Fruit fly (Drosophila melanogaster): ENCODE results near the gene tna.

tna gene

DNA sequence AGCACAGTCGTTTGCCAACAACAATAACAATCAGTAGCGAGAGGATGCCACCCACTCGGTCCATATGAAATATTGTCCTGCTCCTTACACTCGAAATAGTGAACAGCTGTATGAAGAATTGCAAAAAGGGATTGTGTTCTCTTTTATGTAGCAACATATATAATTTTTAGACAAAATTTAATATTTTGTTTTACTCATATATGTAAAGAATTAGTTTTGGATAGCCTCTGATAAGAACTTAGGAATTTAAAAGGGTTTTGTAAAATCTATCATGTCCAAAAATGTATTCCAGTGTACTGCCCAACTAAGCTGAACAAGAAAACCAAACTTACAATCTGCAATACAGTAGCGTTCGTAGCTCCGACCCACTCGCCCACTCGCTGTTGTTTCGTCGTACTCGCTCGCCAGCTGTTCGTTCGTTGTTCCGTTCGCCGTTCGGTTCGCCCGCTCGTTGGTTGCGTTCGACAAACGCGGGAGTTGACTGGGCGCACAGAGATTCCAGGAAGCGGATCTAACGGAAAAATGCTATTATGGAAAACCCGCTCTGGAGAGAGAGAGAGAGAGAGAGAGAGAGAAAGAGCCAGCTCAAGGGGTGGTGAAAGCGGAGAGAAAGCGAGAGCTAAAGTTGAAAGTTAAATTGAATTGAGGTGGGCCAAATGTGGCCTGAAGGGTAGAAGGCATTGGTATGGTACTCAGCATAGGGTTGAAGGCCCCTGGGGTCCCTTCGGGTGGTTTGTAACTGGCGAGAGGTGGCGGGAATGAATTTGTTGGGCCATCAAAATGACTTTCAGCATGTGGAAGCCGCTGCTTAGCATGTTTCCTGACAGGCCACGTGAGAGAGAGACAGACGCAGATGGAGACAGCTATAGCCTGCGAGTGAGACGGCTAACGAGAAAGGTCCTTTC, 24.5 kb upstream of the tna start (continued):
- TF ChIP-seq CG17328 (GFP tag; IDR thresholded peaks at IDR 0.05) (peak; percentile 46; the same call in 1 of the 2 replicates), CG5245 (GFP tag; optimal IDR thresholded peaks at IDR 0.05) (no peak), Xbp1 (GFP tag; optimal IDR thresholded peaks at IDR 0.05) (peak; percentile 62), Dbx (GFP tag; IDR thresholded peaks at IDR 0.05) (peak; percentile 67), NC2α (GFP tag; optimal IDR thresholded peaks at IDR 0.05) (no peak), sima (GFP tag; optimal IDR thresholded peaks at IDR 0.05) (no peak), CG1603 (tag; optimal IDR thresholded peaks at IDR 0.05) (peak; percentile 29), amos (GFP tag; IDR thresholded peaks at IDR 0.05; ENCODE audit: partially characterized antibody) (no peak), sug (tag; optimal IDR thresholded peaks at IDR 0.05) (peak; percentile 45), CG10366 (GFP tag; IDR thresholded peaks at IDR 0.05) (peak; percentile 47; the same call in 1 of the 2 replicates), schlank (tag; optimal IDR thresholded peaks at IDR 0.05) (no peak), Mrtf (GFP tag; IDR thresholded peaks at IDR 0.05) (peak; percentile 60; the same call in 1 of the 3 replicates), slp2 (GFP tag; optimal IDR thresholded peaks at IDR 0.05) (no peak), nerfin-1 (tag; optimal IDR thresholded peaks at IDR 0.05) (peak; percentile 40), HmgZ (tag; optimal IDR thresholded peaks at IDR 0.05) (peak; percentile 47), ranshi (GFP tag; IDR thresholded peaks at IDR 0.05) (peak; percentile 68), lola (GFP tag; optimal IDR thresholded peaks at IDR 0.05) (peak in 1 of 3 experiments; percentile 46), CG13296 (GFP tag; optimal IDR thresholded peaks at IDR 0.05) (peak; percentile 75), CG13287 (GFP tag; IDR thresholded peaks at IDR 0.05; ENCODE audit: partially characterized antibody) (no peak), CG2875 (GFP tag; optimal IDR thresholded peaks at IDR 0.05) (peak; percentile 18), CG2889 (GFP tag; IDR thresholded peaks at IDR 0.05) (0 out of 3 replicates have a peak, but pooled peaks have one; percentile 11), crp (GFP tag; optimal IDR thresholded peaks at IDR 0.05) (peak in 1 of 2 experiments; percentile 4), Max (GFP tag; optimal IDR thresholded peaks at IDR 0.05) (peak; percentile 9), Dip3 (GFP tag; optimal IDR thresholded peaks at IDR 0.05) (no peak), oc (tag; optimal IDR thresholded peaks at IDR 0.05) (peak; percentile 25), cad (GFP tag; optimal IDR thresholded peaks at IDR 0.05) (no peak), CG6791 (GFP tag; IDR thresholded peaks at IDR 0.05; ENCODE audit: partially characterized antibody) (no peak), CG31441 (GFP tag; IDR thresholded peaks at IDR 0.05) (peak; percentile 80), CG12391 (tag; optimal IDR thresholded peaks at IDR 0.05) (peak; percentile 82), CG11723 (GFP tag; optimal IDR thresholded peaks at IDR 0.05) (peak; percentile 19), MTF-1 (GFP tag; optimal IDR thresholded peaks at IDR 0.05; ENCODE audit: borderline replicate concordance) (no peak), rib (GFP tag; IDR thresholded peaks at IDR 0.05) (no peak), CG10654 (GFP tag; optimal IDR thresholded peaks at IDR 0.05) (peak; percentile 52), bowl (GFP tag; IDR thresholded peaks at IDR 0.05) (no peak), B-H1 (GFP tag; IDR thresholded peaks at IDR 0.05) (peak; percentile 58), CG18011 (GFP tag; optimal IDR thresholded peaks at IDR 0.05) (no peak), pita (GFP tag; optimal IDR thresholded peaks at IDR 0.05) (no peak), E2f2 (GFP tag; IDR thresholded peaks at IDR 0.05) (peak; percentile 44; the same call in 1 of the 2 replicates), Lpt (GFP tag; optimal IDR thresholded peaks at IDR 0.05) (no peak), Trl (optimal IDR thresholded peaks at IDR 0.05) (peak; percentile 75 to 86), Trl (GFP tag; optimal IDR thresholded peaks at IDR 0.05) (no peak), CG7928 (GFP tag; optimal IDR thresholded peaks at IDR 0.05) (no peak), peb (GFP tag; IDR thresholded peaks at IDR 0.05) (peak; percentile 55; the same call in 1 of the 2 replicates), jigr1 (GFP tag; IDR thresholded peaks at IDR 0.05) (no peak), dysf (GFP tag; IDR thresholded peaks at IDR 0.05) (peak; percentile 77), CG11398 (GFP tag; optimal IDR thresholded peaks at IDR 0.05) (no peak), CG10209 (GFP tag; optimal IDR thresholded peaks at IDR 0.05) (peak; percentile 76), Dref (GFP tag; IDR thresholded peaks at IDR 0.05) (no peak), NfI (GFP tag; optimal IDR thresholded peaks at IDR 0.05) (peak; percentile 61)

All from whole organism, embryonic.